Fruit fly (Drosophila melanogaster): ENCODE results near the gene CG5906.

The CG5906 gene

dm6 chr3L:11836575-11837077 is 34.5 kb downstream of the CG5906 start, which contains the start of gene CG43064 (continued):
- no peak for TF ChIP-seq MESR4 (GFP tag; optimal IDR thresholded peaks at IDR 0.05)
- TF ChIP-seq CG30020 (tag; optimal IDR thresholded peaks at IDR 0.05), result no peak
- no peak for TF ChIP-seq pum (GFP tag; optimal IDR thresholded peaks at IDR 0.05)
- TF ChIP-seq CG11695 (GFP tag; IDR thresholded peaks at IDR 0.05), result no peak

- TF ChIP-seq Chrac-16 (GFP tag; optimal IDR thresholded peaks at IDR 0.05), result no peak
- TF ChIP-seq lbe (GFP tag; optimal IDR thresholded peaks at IDR 0.05), result peak; percentile 8
- peak; percentile 84 for TF ChIP-seq Scr (GFP tag; IDR thresholded peaks at IDR 0.05; ENCODE audit: partially characterized antibody)
- TF ChIP-seq Ada2b (GFP tag; IDR thresholded peaks at IDR 0.05), result no peak
- TF ChIP-seq Dp (GFP tag; optimal IDR thresholded peaks at IDR 0.05), result peak; percentile 100
- peak; percentile 91 for TF ChIP-seq CG42726 (GFP tag; IDR thresholded peaks at IDR 0.05; ENCODE audit: partially characterized antibody)
- peak; percentile 23 for TF ChIP-seq Dad (GFP tag; optimal IDR thresholded peaks at IDR 0.05)
- TF ChIP-seq dm (GFP tag; optimal IDR thresholded peaks at IDR 0.05), result peak; percentile 45
- peak; percentile 42 for TF ChIP-seq MBD-R2 (GFP tag; IDR thresholded peaks at IDR 0.05)
- TF ChIP-seq zfh2 (GFP tag; optimal IDR thresholded peaks at IDR 0.05), result peak; percentile 26
- TF ChIP-seq zen2 (GFP tag; IDR thresholded peaks at IDR 0.05; ENCODE audit: partially characterized antibody), result peak; percentile 68; the same call in 1 of the 3 replicates
- peak; percentile 7 for TF ChIP-seq CG30020 (tag; optimal IDR thresholded peaks at IDR 0.05)
- peak; percentile 93 for TF ChIP-seq BEAF-32 (GFP tag; optimal IDR thresholded peaks at IDR 0.05)
- TF ChIP-seq CG4282 (GFP tag; optimal IDR thresholded peaks at IDR 0.05), result peak; percentile 26
- no peak for TF ChIP-seq CG6689 (GFP tag; IDR thresholded peaks at IDR 0.05)
- no peak for TF ChIP-seq p53 (GFP tag; optimal IDR thresholded peaks at IDR 0.05)
- no peak for TF ChIP-seq Sry-β (GFP tag; optimal IDR thresholded peaks at IDR 0.05)
- peak; percentile 26 for TF ChIP-seq D19A (tag; optimal IDR thresholded peaks at IDR 0.05)
- peak; percentile 86 for TF ChIP-seq Dll (GFP tag; IDR thresholded peaks at IDR 0.05; ENCODE audit: partially characterized antibody)
- TF ChIP-seq sob (GFP tag; IDR thresholded peaks at IDR 0.05), result 0 out of 2 replicates have a peak, but pooled peaks have one; percentile 7
- no peak for TF ChIP-seq CG11093 (GFP tag; IDR thresholded peaks at IDR 0.05)
- TF ChIP-seq dimm (GFP tag; IDR thresholded peaks at IDR 0.05), result no peak
- peak; percentile 85 for TF ChIP-seq unc-4 (GFP tag; IDR thresholded peaks at IDR 0.05; ENCODE audit: partially characterized antibody)
- TF ChIP-seq CG11560 (tag; IDR thresholded peaks at IDR 0.05), result no peak
- TF ChIP-seq lilli (GFP tag; optimal IDR thresholded peaks at IDR 0.05), result peak; percentile 0
- TF ChIP-seq CG13287 (GFP tag; IDR thresholded peaks at IDR 0.05; ENCODE audit: partially characterized antibody), result peak; percentile 90
- peak; percentile 66 for TF ChIP-seq CG8924 (tag; optimal IDR thresholded peaks at IDR 0.05)
- TF ChIP-seq tll (GFP tag; optimal IDR thresholded peaks at IDR 0.05), result peak in 1 of 2 experiments; percentile 82
- TF ChIP-seq Sin3A (optimal IDR thresholded peaks at IDR 0.05), result peak; percentile 56
- no peak for TF ChIP-seq CG10959 (GFP tag; IDR thresholded peaks at IDR 0.05)
- peak; percentile 3 for TF ChIP-seq CTCF (GFP tag; optimal IDR thresholded peaks at IDR 0.05)
- peak; percentile 65 for TF ChIP-seq CoRest (tag; optimal IDR thresholded peaks at IDR 0.05)
- peak; percentile 79 for TF ChIP-seq CG14710 (tag; optimal IDR thresholded peaks at IDR 0.05)
- no peak for TF ChIP-seq ac (GFP tag; optimal IDR thresholded peaks at IDR 0.05)
- TF ChIP-seq shn (GFP tag; optimal IDR thresholded peaks at IDR 0.05), result peak; percentile 5
- peak; percentile 2 for TF ChIP-seq CG18262 (tag; optimal IDR thresholded peaks at IDR 0.05)
- TF ChIP-seq CG33213 (GFP tag; optimal IDR thresholded peaks at IDR 0.05), result peak; percentile 49
- TF ChIP-seq PHDP (tag; optimal IDR thresholded peaks at IDR 0.05), result peak; percentile 9
- no peak for TF ChIP-seq lmd (GFP tag; IDR thresholded peaks at IDR 0.05)
- peak; percentile 15 for TF ChIP-seq Xbp1 (GFP tag; optimal IDR thresholded peaks at IDR 0.05)
- no peak for TF ChIP-seq CG12769 (tag; optimal IDR thresholded peaks at IDR 0.05)
- peak; percentile 78 for TF ChIP-seq Med (GFP tag)
- peak; percentile 42 for TF ChIP-seq CG7987 (GFP tag; optimal IDR thresholded peaks at IDR 0.05)
- TF ChIP-seq CG17568 (GFP tag; optimal IDR thresholded peaks at IDR 0.05), result peak; percentile 33
- peak; percentile 54; the same call in 1 of the 2 replicates for TF ChIP-seq nerfin-2 (GFP tag; IDR thresholded peaks at IDR 0.05; ENCODE audit: partially characterized antibody)
- TF ChIP-seq Ets65A (GFP tag), result peak; percentile 83
Observed at dm6 chr3L:11833296-11833717, 37.8 kb downstream of the CG5906 start, which contains the start of gene CycA. Gene CycA, minus strand, starts transcription at chr3L:11833578.
